Worm (Caenorhabditis elegans): ENCODE results near the gene frpr-13.

frpr-13 gene

DNA sequence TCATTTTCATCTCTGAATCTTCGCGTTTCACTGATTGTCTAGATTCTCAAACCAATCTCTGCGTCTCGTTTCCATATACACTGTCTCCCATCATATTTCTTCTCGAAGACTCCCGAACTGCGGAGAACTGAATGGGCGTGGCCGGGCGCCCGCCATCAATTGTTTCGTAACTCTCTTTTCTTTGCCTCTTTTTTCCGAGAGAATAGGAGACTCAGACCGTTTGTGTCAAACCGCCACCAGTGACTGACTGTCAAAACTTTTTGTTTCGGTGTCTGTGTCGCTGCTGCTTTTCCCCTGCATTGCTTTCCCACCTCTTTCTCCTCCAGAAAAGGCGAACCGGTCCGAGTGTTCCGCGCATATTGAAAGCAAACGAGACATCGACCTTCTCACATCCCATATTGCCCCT, 37.3 kb downstream of the frpr-13 start, which contains the start of gene unc-23:
unc-23 (plus strand) TSS at position 176 of the 406 bp plus-strand sequence.
- TF ChIP-seq pha-4 (tag; optimal IDR thresholded peaks at IDR 0.05) (peak; percentile 45), mxl-1 (tag; optimal IDR thresholded peaks at IDR 0.05) (no peak), zim-3 (tag; optimal IDR thresholded peaks at IDR 0.05) (peak; percentile 44), athp-1 (tag; optimal IDR thresholded peaks at IDR 0.05) (no peak), attf-5 (GFP tag; optimal IDR thresholded peaks at IDR 0.05) (peak; percentile 81), ekl-4 (GFP tag; IDR thresholded peaks at IDR 0.05) (peak; percentile 81), lin-40 (tag; optimal IDR thresholded peaks at IDR 0.05) (peak; percentile 91), C17E4.6 (GFP tag; IDR thresholded peaks at IDR 0.05) (no peak), ama-1 (optimal IDR thresholded peaks at IDR 0.05) (peak; percentile 54), ama-1 (GFP tag; optimal IDR thresholded peaks at IDR 0.05) (no peak), F39B2.1 (GFP tag; IDR thresholded peaks at IDR 0.05) (no peak), B0261.1 (tag; optimal IDR thresholded peaks at IDR 0.05) (no peak), dox-1 (GFP tag; IDR thresholded peaks at IDR 0.05) (peak; percentile 64), tbp1 (GFP tag; optimal IDR thresholded peaks at IDR 0.05) (peak; percentile 65), madf-8 (GFP tag; conservative IDR thresholded peaks at IDR 0.05) (no peak), unc-62 (GFP tag; optimal IDR thresholded peaks at IDR 0.05) (peak; percentile 87), ceh-100 (GFP tag; IDR thresholded peaks at IDR 0.05) (no peak), ceh-91 (GFP tag; IDR thresholded peaks at IDR 0.05) (no peak), F22D6.2 (tag; optimal IDR thresholded peaks at IDR 0.05) (peak; percentile 60), ceh-79 (tag; optimal IDR thresholded peaks at IDR 0.05) (peak; percentile 81), nfya-2 (GFP tag; IDR thresholded peaks at IDR 0.05) (no peak), madf-6 (GFP tag; IDR thresholded peaks at IDR 0.05) (no peak), B0336.3 (GFP tag; IDR thresholded peaks at IDR 0.05) (peak; percentile 73; the same call in 1 of the 2 replicates), gei-17 (GFP tag; optimal IDR thresholded peaks at IDR 0.05) (peak; percentile 81), repo-1 (tag; optimal IDR thresholded peaks at IDR 0.05) (peak; percentile 24), F57C9.4 (tag; optimal IDR thresholded peaks at IDR 0.05) (no peak), F52B5.7 (tag; optimal IDR thresholded peaks at IDR 0.05) (no peak), C06A6.2 (GFP tag; conservative IDR thresholded peaks at IDR 0.05) (peak; percentile 66), nhr-179 (tag; optimal IDR thresholded peaks at IDR 0.05) (no peak), ceh-40 (GFP tag; IDR thresholded peaks at IDR 0.05) (no peak), K11D2.4 (GFP tag; IDR thresholded peaks at IDR 0.05) (peak; percentile 86), cebp-1 (GFP tag; IDR thresholded peaks at IDR 0.05) (peak; percentile 95), cebp-1 (tag; optimal IDR thresholded peaks at IDR 0.05) (peak; percentile 98), madf-3 (GFP tag; IDR thresholded peaks at IDR 0.05) (no peak), mel-28 (tag; optimal IDR thresholded peaks at IDR 0.05; ENCODE audit: borderline replicate concordance) (no peak), nhr-90 (tag; optimal IDR thresholded peaks at IDR 0.05) (peak; percentile 74), egrh-3 (GFP tag; IDR thresholded peaks at IDR 0.05) (no peak), Y67H2A.10 (GFP tag; conservative IDR thresholded peaks at IDR 0.05) (0 out of 2 replicates have a peak, but pooled peaks have one; percentile 59), mes-4 (tag; optimal IDR thresholded peaks at IDR 0.05) (no peak), F33H1.4 (GFP tag; IDR thresholded peaks at IDR 0.05) (no peak), K12H6.12 (tag; optimal IDR thresholded peaks at IDR 0.05) (peak; percentile 56), ccch-3 (GFP tag; optimal IDR thresholded peaks at IDR 0.05) (no peak), sptf-2 (GFP tag; optimal IDR thresholded peaks at IDR 0.05) (no peak), ets-4 (GFP tag; optimal IDR thresholded peaks at IDR 0.05) (peak; percentile 69), hlh-26 (GFP tag; conservative IDR thresholded peaks at IDR 0.05) (no peak), ceh-58 (GFP tag; IDR thresholded peaks at IDR 0.05) (no peak), die-1 (tag; optimal IDR thresholded peaks at IDR 0.05) (peak; percentile 10), chd-7 (tag; optimal IDR thresholded peaks at IDR 0.05) (peak; percentile 89), mcd-1 (GFP tag; IDR thresholded peaks at IDR 0.05) (peak; percentile 66), ZK185.1 (tag; optimal IDR thresholded peaks at IDR 0.05; ENCODE audit: poor library complexity, severe bottlenecking) (peak; percentile 71), pbrm-1 (GFP tag; IDR thresholded peaks at IDR 0.05) (peak; percentile 75)

All from whole organism, young adult.